Worm (Caenorhabditis elegans) whole organism, L2 larva: ENCODE measurements around the gene btb-10.
"Not testable (repeated sequence)": the region's sequence is repeated elsewhere in the genome, so short reads cannot be mapped to it uniquely, and the experiment has no call there.

Source experiments
- F13H6.1 ChIP-seq: sonication (generic microtip); optimal IDR thresholded peaks from 2 replicates; lab custom pipeline; 2016; ENCODE audit warnings: missing genetic modification characterization, missing compliant biosample characterization
- R02D3.7 ChIP-seq: fragments of 150-350 bp; optimal IDR thresholded peaks from 2 replicates; lab custom pipeline; 2014; ENCODE audit warnings: missing biosample characterization, missing genetic modification characterization
- alr-1 ChIP-seq: fragments of 150-350 bp; optimal IDR thresholded peaks from 2 replicates; lab custom pipeline; 2014; ENCODE audit warnings: missing biosample characterization, missing genetic modification characterization
- aly-2 ChIP-seq: fragments of 150-350 bp; optimal IDR thresholded peaks from 2 replicates; lab custom pipeline; 2014; ENCODE audit warnings: missing biosample characterization, missing genetic modification characterization
- ceh-82 ChIP-seq: fragments of 150-350 bp; optimal IDR thresholded peaks from 2 replicates; lab custom pipeline; 2014; ENCODE audit warnings: missing biosample characterization, missing genetic modification characterization
- elt-3 ChIP-seq: sonication (generic microtip); optimal IDR thresholded peaks from 2 replicates; lab custom pipeline; 2017; ENCODE audit warnings: missing biosample characterization, missing genetic modification characterization
- lin-13 ChIP-seq: fragments of 150-350 bp; optimal IDR thresholded peaks from 2 replicates; lab custom pipeline; 2014; ENCODE audit warnings: missing biosample characterization, missing genetic modification reagents, missing genetic modification characterization
- nhr-10 ChIP-seq: sonication (generic microtip); optimal IDR thresholded peaks from 2 replicates; lab custom pipeline; 2017; ENCODE audit warnings: missing biosample characterization, missing genetic modification characterization
- nhr-12 ChIP-seq: fragments of 150-350 bp; optimal IDR thresholded peaks from 2 replicates; lab custom pipeline; 2014; ENCODE audit warnings: missing biosample characterization, missing genetic modification characterization
- skn-1 ChIP-seq: sonication (generic microtip); optimal IDR thresholded peaks from 2 replicates; lab custom pipeline; 2017; ENCODE audit warnings: missing biosample characterization, missing genetic modification characterization
- unc-39 ChIP-seq: fragments of 150-350 bp; optimal IDR thresholded peaks from 2 replicates; lab custom pipeline; 2014; ENCODE audit warnings: missing biosample characterization, missing genetic modification characterization
- unc-62 ChIP-seq: fragments of 150-350 bp; optimal IDR thresholded peaks from 2 replicates; lab custom pipeline; 2014; ENCODE audit warnings: missing biosample characterization, missing genetic modification reagents, missing genetic modification characterization
- ztf-11 ChIP-seq: sonication (generic microtip); optimal IDR thresholded peaks from 2 replicates; lab custom pipeline; 2017; ENCODE audit warnings: missing biosample characterization, missing genetic modification characterization

DNA sequence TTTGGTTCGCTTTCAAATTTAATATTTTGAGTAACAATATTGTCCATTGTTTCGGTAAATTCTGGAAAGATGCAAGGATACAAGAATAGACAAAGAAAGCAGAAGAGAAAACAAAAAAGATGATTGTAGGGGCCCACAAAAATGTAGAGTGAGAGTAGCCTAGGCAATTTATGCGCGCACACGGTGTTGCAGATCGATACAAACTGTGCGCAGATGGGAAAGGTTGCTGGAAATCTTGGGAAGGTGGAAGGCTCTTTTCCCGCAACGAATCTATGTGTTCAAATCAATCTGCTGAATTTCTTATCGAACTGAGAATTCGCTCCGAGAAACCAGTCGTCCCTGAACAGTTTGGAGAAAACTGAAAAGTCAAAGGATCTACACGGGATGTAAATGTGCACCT lies at the start of gene btb-10:
- TF ChIP-seq R02D3.7; unc-39 (tag; lab: Kevin White, UChicago); skn-1 (tag; lab: Kevin White, UChicago); alr-1 (tag; lab: Kevin White, UChicago); nhr-10; unc-62; aly-2; F13H6.1; ztf-11 (tag; lab: Kevin White, UChicago); ceh-82 (tag; lab: Kevin White, UChicago); nhr-12 (tag; lab: Kevin White, UChicago); elt-3 (tag; lab: Kevin White, UChicago); lin-13 (GFP tag; lab: Kevin White, UChicago): not testable (repeated sequence)
